Fruit fly (Drosophila melanogaster) whole organism, pupa: ENCODE data around the gene CG34330.

Experiments
- CG12605 ChIP-seq: fragments of 200-800 bp; sonication (Bioruptor generic); IDR thresholded peaks from 2 replicates; pipeline ENCODE4 v1.3.6; 2022; ENCODE audit warnings: missing biosample characterization, missing genetic modification characterization
- CG13204 ChIP-seq: fragments of 200-800 bp; sonication (Bioruptor generic); optimal IDR thresholded peaks from 2 replicates; lab custom pipeline; 2018; ENCODE audit warnings: missing biosample characterization, mild to moderate bottlenecking, missing genetic modification characterization, moderate library complexity
- CG14655 ChIP-seq: fragments of 200-800 bp; sonication (Bioruptor generic); optimal IDR thresholded peaks from 3 replicates; lab custom pipeline; 2017; ENCODE audit warnings: mild to moderate bottlenecking, missing biosample characterization, missing genetic modification reagents, missing genetic modification characterization
- CG15710 ChIP-seq: fragments of 200-800 bp; sonication (Bioruptor generic); optimal IDR thresholded peaks from 2 replicates; lab custom pipeline; 2018; ENCODE audit warnings: missing biosample characterization, mild to moderate bottlenecking, missing genetic modification characterization, moderate library complexity
- CG17806 ChIP-seq: fragments of 200-800 bp; sonication (Bioruptor generic); optimal IDR thresholded peaks from 2 replicates; lab custom pipeline; 2018; ENCODE audit warnings: missing biosample characterization, mild to moderate bottlenecking, missing genetic modification characterization, moderate library complexity
- CG4496 ChIP-seq: fragments of 200-800 bp; sonication (Bioruptor generic); IDR thresholded peaks from 3 replicates; pipeline ENCODE4 v1.3.6; 2022; ENCODE audit warnings: missing biosample characterization, missing genetic modification characterization
- CG8159 ChIP-seq: fragments of 200-800 bp; sonication (Bioruptor generic); optimal IDR thresholded peaks from 3 replicates; lab custom pipeline; 2018; ENCODE audit warnings: missing biosample characterization, mild to moderate bottlenecking, missing genetic modification characterization, moderate library complexity
- CG8301 ChIP-seq: fragments of 200-800 bp; sonication (Bioruptor generic); optimal IDR thresholded peaks from 2 replicates; lab custom pipeline; 2018; ENCODE audit warnings: missing biosample characterization, mild to moderate bottlenecking, missing genetic modification characterization
- EcR ChIP-seq: fragments of 200-800 bp; sonication (Bioruptor generic); optimal IDR thresholded peaks from 3 replicates; lab custom pipeline; 2019; ENCODE audit warnings: missing biosample characterization, missing genetic modification characterization, mild to moderate bottlenecking, moderate library complexity, missing genetic modification reagents
- Ets98B ChIP-seq: fragments of 200-800 bp; sonication (Bioruptor generic); IDR thresholded peaks from 2 replicates; pipeline ENCODE4 v1.3.6; 2022; ENCODE audit warnings: missing biosample characterization, missing genetic modification characterization
- Pif1A ChIP-seq: fragments of 200-800 bp; sonication (Bioruptor generic); optimal IDR thresholded peaks from 3 replicates; lab custom pipeline; 2016; ENCODE audit warnings: missing biosample characterization, missing genetic modification characterization
- Pif1B ChIP-seq: fragments of 200-800 bp; sonication (Bioruptor generic); optimal IDR thresholded peaks from 3 replicates; lab custom pipeline; 2016; ENCODE audit warnings: missing biosample characterization, missing genetic modification characterization
- Snoo ChIP-seq: fragments of 200-800 bp; sonication (Bioruptor generic); optimal IDR thresholded peaks from 3 replicates; lab custom pipeline; 2017; ENCODE audit warnings: missing biosample characterization, mild to moderate bottlenecking, missing genetic modification characterization, inconsistent platforms
- fd96Ca ChIP-seq: fragments of 200-800 bp; sonication (Bioruptor generic); IDR thresholded peaks from 3 replicates; pipeline ENCODE4 v1.3.6; 2022; ENCODE audit warnings: missing biosample characterization, missing genetic modification characterization

DNA sequence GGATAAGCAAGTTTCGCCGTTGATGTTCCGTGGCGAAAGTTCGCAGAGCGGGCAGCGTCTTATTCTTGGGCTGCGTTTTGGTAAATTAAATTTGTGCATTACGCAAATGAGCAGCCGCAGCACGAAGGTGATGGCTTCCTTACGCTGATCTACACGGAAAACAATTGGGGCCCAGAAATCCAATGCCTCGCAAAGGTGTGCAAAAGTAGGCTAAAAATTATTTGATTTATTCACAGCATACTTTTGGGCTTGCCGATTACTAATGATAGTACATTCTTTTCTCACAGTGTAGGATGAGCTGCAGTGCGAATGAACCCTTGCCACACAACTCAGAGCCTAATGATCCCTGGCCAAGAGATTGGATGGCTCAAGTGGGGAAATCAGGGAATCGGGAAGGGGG lies 28.5 kb downstream of the CG34330 start:
- no peak for TF ChIP-seq EcR (GFP tag; lab: Kevin White, UChicago)
- TF ChIP-seq CG14655, result no peak
- no peak for TF ChIP-seq CG13204
- no peak for TF ChIP-seq Ets98B
- TF ChIP-seq CG12605, result no peak
- TF ChIP-seq CG15710, result no peak
- no peak for TF ChIP-seq fd96Ca (GFP tag; lab: Robert Waterston, UW)
- TF ChIP-seq Pif1A (GFP tag; lab: Kevin White, UChicago), result no peak
- no peak for TF ChIP-seq CG4496
- TF ChIP-seq CG8159 (tag; lab: Kevin White, UChicago), result no peak
- no peak for TF ChIP-seq CG8301 (tag; lab: Kevin White, UChicago)
- no peak for TF ChIP-seq CG17806 (tag; lab: Kevin White, UChicago)
- TF ChIP-seq Snoo (tag; lab: Kevin White, UChicago), result no peak
- no peak for TF ChIP-seq Pif1B (GFP tag; lab: Kevin White, UChicago)
